Fruit fly (Drosophila melanogaster): ENCODE results near the gene Hmgcr.

Gene Hmgcr

DNA sequence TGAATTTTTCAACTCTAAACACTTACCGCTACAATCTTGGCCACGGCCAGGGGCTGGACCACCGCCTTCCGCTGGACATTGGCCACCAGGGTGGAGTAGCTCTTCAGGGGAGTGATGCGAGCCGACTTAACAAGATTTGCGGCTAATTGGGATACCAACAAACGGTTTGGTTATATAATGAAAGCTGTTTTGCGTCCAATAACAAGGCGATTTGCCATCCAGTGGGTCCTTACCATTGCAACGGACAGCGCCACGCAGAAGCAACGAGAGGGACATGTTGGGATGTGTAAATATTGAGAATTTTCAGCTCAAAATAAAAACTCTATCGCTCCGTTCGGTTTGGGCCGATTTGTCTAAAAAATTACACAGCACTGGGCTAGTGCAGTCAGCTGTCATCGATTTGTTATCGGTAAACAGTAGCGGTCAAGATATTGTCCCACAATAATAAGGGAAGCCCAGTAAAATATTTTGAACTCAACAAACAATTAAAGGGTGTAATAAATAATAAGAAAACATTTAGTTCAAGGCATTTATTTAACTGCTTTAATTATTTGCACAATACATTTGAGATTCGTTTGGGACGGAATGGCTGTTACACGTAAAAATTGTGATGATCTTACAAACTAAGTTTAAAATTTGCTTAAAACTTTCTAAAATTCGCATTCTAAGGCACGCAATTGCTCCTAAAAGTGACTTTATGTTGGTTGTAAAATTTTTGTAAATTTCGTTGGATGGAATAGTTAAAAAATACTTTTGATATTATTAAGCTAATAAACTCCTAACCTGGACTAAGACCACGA lies 27.3 kb downstream of the Hmgcr start, which contains the start of gene SdhD (continued):
- peak; percentile 16 for TF ChIP-seq CG14710 (tag; optimal IDR thresholded peaks at IDR 0.05)
- TF ChIP-seq hb (GFP tag; IDR thresholded peaks at IDR 0.05; ENCODE audit: partially characterized antibody) = no peak
- TF ChIP-seq CG17359 (tag; optimal IDR thresholded peaks at IDR 0.05) = peak; percentile 17
- peak; percentile 71; the same call in 1 of the 2 replicates for TF ChIP-seq ato (GFP tag; IDR thresholded peaks at IDR 0.05; ENCODE audit: partially characterized antibody)
- TF ChIP-seq sisA (GFP tag; IDR thresholded peaks at IDR 0.05) = no peak
- no peak for TF ChIP-seq Trl (optimal IDR thresholded peaks at IDR 0.05)
- no peak for TF ChIP-seq Trl (GFP tag; optimal IDR thresholded peaks at IDR 0.05)
- TF ChIP-seq Hr39 (optimal IDR thresholded peaks at IDR 0.05) = no peak
- no peak for TF ChIP-seq CG17912 (GFP tag; optimal IDR thresholded peaks at IDR 0.05)
- no peak for TF ChIP-seq chif (GFP tag; optimal IDR thresholded peaks at IDR 0.05)
- no peak for TF ChIP-seq CG8359 (GFP tag; optimal IDR thresholded peaks at IDR 0.05; ENCODE audit: borderline replicate concordance)
- TF ChIP-seq Hsf (GFP tag; optimal IDR thresholded peaks at IDR 0.05) = peak; percentile 23
- TF ChIP-seq Hmx (GFP tag; optimal IDR thresholded peaks at IDR 0.05) = no peak
- TF ChIP-seq tup (GFP tag; optimal IDR thresholded peaks at IDR 0.05) = no peak
- no peak for TF ChIP-seq NfI (GFP tag; optimal IDR thresholded peaks at IDR 0.05)
- peak; percentile 7; the same call in 1 of the 2 replicates for TF ChIP-seq CG14014 (GFP tag; IDR thresholded peaks at IDR 0.05)
- TF ChIP-seq CG5180 (GFP tag; optimal IDR thresholded peaks at IDR 0.05) = no peak
- peak; percentile 21; the same call in 1 of the 2 replicates for TF ChIP-seq CG32532 (GFP tag; IDR thresholded peaks at IDR 0.05)
- TF ChIP-seq vvl (GFP tag; IDR thresholded peaks at IDR 0.05) = peak; percentile 40; the same call in 1 of the 2 replicates
- TF ChIP-seq amos (GFP tag; IDR thresholded peaks at IDR 0.05; ENCODE audit: partially characterized antibody) = peak; percentile 58; the same call in 1 of the 2 replicates
- no peak for TF ChIP-seq CG15011 (GFP tag; optimal IDR thresholded peaks at IDR 0.05)
- no peak for TF ChIP-seq rib (GFP tag; IDR thresholded peaks at IDR 0.05)
- 0 out of 2 replicates have a peak, but pooled peaks have one; percentile 25 for TF ChIP-seq CG3847 (GFP tag; IDR thresholded peaks at IDR 0.05)
- peak; percentile 30 for TF ChIP-seq Hmr (GFP tag; optimal IDR thresholded peaks at IDR 0.05)
- no peak for TF ChIP-seq CG12219 (GFP tag; optimal IDR thresholded peaks at IDR 0.05)
- peak; percentile 19 for TF ChIP-seq CG7556 (GFP tag; optimal IDR thresholded peaks at IDR 0.05)
- peak; percentile 38 for TF ChIP-seq lbe (GFP tag; optimal IDR thresholded peaks at IDR 0.05)
- no peak for TF ChIP-seq CG10366 (GFP tag; IDR thresholded peaks at IDR 0.05)
- TF ChIP-seq mld (GFP tag; IDR thresholded peaks at IDR 0.05; ENCODE audit: partially characterized antibody) = no peak
- TF ChIP-seq Neu2 (GFP tag; optimal IDR thresholded peaks at IDR 0.05; ENCODE audit: borderline replicate concordance) = peak; percentile 66
- TF ChIP-seq ro (GFP tag; IDR thresholded peaks at IDR 0.05) = no peak
- no peak for TF ChIP-seq CG10654 (GFP tag; optimal IDR thresholded peaks at IDR 0.05)
- TF ChIP-seq CG16863 (GFP tag; optimal IDR thresholded peaks at IDR 0.05) = no peak
- peak; percentile 40; the same call in 1 of the 2 replicates for TF ChIP-seq sob (GFP tag; IDR thresholded peaks at IDR 0.05)
- no peak for TF ChIP-seq run (tag; optimal IDR thresholded peaks at IDR 0.05)
- no peak for TF ChIP-seq Hr78 (GFP tag; optimal IDR thresholded peaks at IDR 0.05)
- no peak for TF ChIP-seq CG9797 (GFP tag; optimal IDR thresholded peaks at IDR 0.05)
- TF ChIP-seq CG13287 (GFP tag; IDR thresholded peaks at IDR 0.05; ENCODE audit: partially characterized antibody) = peak; percentile 72
- TF ChIP-seq cas (GFP tag; IDR thresholded peaks at IDR 0.05) = no peak
- TF ChIP-seq fd64A (GFP tag; optimal IDR thresholded peaks at IDR 0.05) = no peak
- TF ChIP-seq CG4820 (GFP tag; optimal IDR thresholded peaks at IDR 0.05) = peak; percentile 10
- TF ChIP-seq Rfx (GFP tag; IDR thresholded peaks at IDR 0.05) = peak; percentile 35; the same call in 1 of the 2 replicates
- TF ChIP-seq CG13424 (tag; optimal IDR thresholded peaks at IDR 0.05) = no peak
- peak; percentile 46 for TF ChIP-seq Fer1 (GFP tag; optimal IDR thresholded peaks at IDR 0.05)
- TF ChIP-seq Sry-β (GFP tag; optimal IDR thresholded peaks at IDR 0.05) = no peak
- TF ChIP-seq CG8478 (optimal IDR thresholded peaks at IDR 0.05) = no peak
- peak; percentile 22 for TF ChIP-seq PHDP (tag; optimal IDR thresholded peaks at IDR 0.05)
- peak; percentile 25; the same call in 1 of the 3 replicates for TF ChIP-seq Dbx (GFP tag; IDR thresholded peaks at IDR 0.05)
- peak; percentile 50; the same call in 1 of the 3 replicates for TF ChIP-seq ci (GFP tag; IDR thresholded peaks at IDR 0.05)
